Fruit fly (Drosophila melanogaster) whole organism, prepupa: ENCODE data around the gene Sys1.
A peak's percentile ranks its signal among the peaks of the same experiment; 100 is the strongest.

Source experiments
- Blimp-1 ChIP-seq: fragments of 200-800 bp; sonication (Bioruptor generic); optimal IDR thresholded peaks from 3 replicates; lab custom pipeline; 2017; ENCODE audit warnings: missing biosample characterization, missing genetic modification characterization, mild to moderate bottlenecking, moderate library complexity, missing genetic modification reagents
- CG10669 ChIP-seq: fragments of 200-800 bp; sonication (Bioruptor generic); optimal IDR thresholded peaks from 3 replicates; lab custom pipeline; 2018; ENCODE audit warnings: missing biosample characterization, mild to moderate bottlenecking, missing genetic modification characterization, moderate library complexity
- CG11294 ChIP-seq: fragments of 200-800 bp; sonication (Bioruptor generic); IDR thresholded peaks from 2 replicates; pipeline ENCODE4 v1.3.6; 2022; ENCODE audit warnings: missing biosample characterization, missing genetic modification characterization
- CG11762 ChIP-seq: fragments of 200-800 bp; sonication (Bioruptor generic); optimal IDR thresholded peaks from 3 replicates; lab custom pipeline; 2016; ENCODE audit warnings: missing biosample characterization, missing genetic modification characterization; ENCODE audit not compliant: insufficient read depth
- CG11902 ChIP-seq: fragments of 200-800 bp; sonication (Bioruptor generic); optimal IDR thresholded peaks from 3 replicates; lab custom pipeline; 2016; ENCODE audit warnings: missing biosample characterization, missing genetic modification characterization
- CG16779 ChIP-seq: fragments of 200-800 bp; sonication (Bioruptor generic); optimal IDR thresholded peaks from 3 replicates; lab custom pipeline; 2017; ENCODE audit warnings: missing biosample characterization, mild to moderate bottlenecking, missing genetic modification characterization
- CG3032 ChIP-seq: fragments of 200-800 bp; optimal IDR thresholded peaks from 2 replicates; lab custom pipeline; 2019; ENCODE audit warnings: missing biosample characterization, mild to moderate bottlenecking, missing genetic modification characterization, moderate library complexity
- CG32006 ChIP-seq: fragments of 200-800 bp; sonication (Bioruptor generic); optimal IDR thresholded peaks from 3 replicates; lab custom pipeline; 2017; ENCODE audit warnings: missing biosample characterization, mild to moderate bottlenecking, missing genetic modification characterization
- CG3919 ChIP-seq: fragments of 200-800 bp; sonication (Bioruptor generic); optimal IDR thresholded peaks from 3 replicates; lab custom pipeline; 2016; ENCODE audit warnings: missing biosample characterization, missing genetic modification characterization
- CG4318 ChIP-seq: fragments of 200-800 bp; sonication (Bioruptor generic); optimal IDR thresholded peaks from 3 replicates; lab custom pipeline; 2017; ENCODE audit warnings: missing biosample characterization, mild to moderate bottlenecking, missing genetic modification characterization
- CG6163 ChIP-seq: fragments of 200-800 bp; sonication (Bioruptor generic); IDR thresholded peaks from 3 replicates; pipeline ENCODE4 v1.3.6; 2022; ENCODE audit warnings: missing biosample characterization, missing genetic modification characterization
- CG6808 ChIP-seq: fragments of 200-800 bp; sonication (Bioruptor generic); optimal IDR thresholded peaks from 3 replicates; lab custom pipeline; 2017; ENCODE audit warnings: missing biosample characterization, missing genetic modification characterization, mild to moderate bottlenecking, moderate library complexity, missing genetic modification reagents
- CG8319 ChIP-seq: fragments of 200-800 bp; sonication (Bioruptor generic); optimal IDR thresholded peaks from 3 replicates; lab custom pipeline; 2016; ENCODE audit warnings: missing biosample characterization, missing genetic modification characterization
- CG8632 ChIP-seq: fragments of 200-800 bp; sonication (Bioruptor generic); optimal IDR thresholded peaks from 3 replicates; lab custom pipeline; 2016; ENCODE audit warnings: missing biosample characterization, missing genetic modification characterization
- CG9139 ChIP-seq: fragments of 200-800 bp; sonication (Bioruptor generic); optimal IDR thresholded peaks from 3 replicates; lab custom pipeline; 2017; ENCODE audit warnings: missing biosample characterization, mild to moderate bottlenecking, missing genetic modification characterization
- Eip75B ChIP-seq: fragments of 200-800 bp; sonication (Bioruptor generic); optimal IDR thresholded peaks from 3 replicates; lab custom pipeline; 2016; ENCODE audit warnings: missing biosample characterization, missing genetic modification characterization
- Eip78C ChIP-seq: fragments of 200-800 bp; sonication (Bioruptor generic); peaks from one replicate; lab custom pipeline; 2016; ENCODE audit warnings: missing biosample characterization, missing genetic modification characterization
- Eip93F ChIP-seq: fragments of 200-800 bp; sonication (Bioruptor generic); optimal IDR thresholded peaks from 2 replicates; lab custom pipeline; 2016; ENCODE audit warnings: missing biosample characterization, mild to moderate bottlenecking, missing genetic modification characterization
- Ets21C ChIP-seq: fragments of 200-800 bp; sonication (Bioruptor generic); optimal IDR thresholded peaks from 3 replicates; lab custom pipeline; 2016; ENCODE audit warnings: missing biosample characterization, missing genetic modification characterization
- Ets96B ChIP-seq: fragments of 200-800 bp; optimal IDR thresholded peaks from 2 replicates; lab custom pipeline; 2019; ENCODE audit warnings: missing biosample characterization, mild to moderate bottlenecking, missing genetic modification characterization, moderate library complexity
- Gug ChIP-seq: fragments of 200-800 bp; sonication (Bioruptor generic); IDR thresholded peaks from 2 replicates; pipeline ENCODE4 v1.3.6; 2022; ENCODE audit warnings: missing biosample characterization, missing genetic modification characterization
- Hr39 ChIP-seq: fragments of 200-800 bp; sonication (Bioruptor generic); optimal IDR thresholded peaks from 2 replicates; lab custom pipeline; 2016; ENCODE audit warnings: missing biosample characterization, missing genetic modification characterization
- Hr4 ChIP-seq: fragments of 200-800 bp; sonication (Bioruptor generic); optimal IDR thresholded peaks from 3 replicates; lab custom pipeline; 2016; ENCODE audit warnings: missing biosample characterization, missing genetic modification characterization
- Lpt ChIP-seq: fragments of 200-800 bp; sonication (Bioruptor generic); optimal IDR thresholded peaks from 3 replicates; lab custom pipeline; 2016; ENCODE audit warnings: missing biosample characterization, missing genetic modification characterization
- OdsH ChIP-seq: fragments of 200-800 bp; sonication (Bioruptor generic); optimal IDR thresholded peaks from 3 replicates; lab custom pipeline; 2016; ENCODE audit warnings: missing biosample characterization, missing genetic modification characterization
- Sox15 ChIP-seq: fragments of 200-800 bp; sonication (Bioruptor generic); optimal IDR thresholded peaks from 3 replicates; lab custom pipeline; 2016; ENCODE audit warnings: missing biosample characterization, missing genetic modification characterization
- achi ChIP-seq: fragments of 200-800 bp; sonication (Bioruptor generic); optimal IDR thresholded peaks from 3 replicates; lab custom pipeline; 2016; ENCODE audit warnings: missing biosample characterization, missing genetic modification characterization
- acj6 ChIP-seq: fragments of 200-800 bp; sonication (Bioruptor generic); optimal IDR thresholded peaks from 3 replicates; lab custom pipeline; 2016; ENCODE audit warnings: missing biosample characterization, missing genetic modification characterization
- dac ChIP-seq: fragments of 200-800 bp; sonication (Bioruptor generic); optimal IDR thresholded peaks from 2 replicates; lab custom pipeline; 2017; ENCODE audit warnings: missing biosample characterization, mild to moderate bottlenecking, missing genetic modification characterization
- dsx ChIP-seq: fragments of 200-800 bp; optimal IDR thresholded peaks from 3 replicates; lab custom pipeline; 2019; ENCODE audit warnings: missing biosample characterization, mild to moderate bottlenecking, missing genetic modification characterization, moderate library complexity; ENCODE audit not compliant: poor library complexity, severe bottlenecking
- esn ChIP-seq: fragments of 200-800 bp; sonication (Bioruptor generic); optimal IDR thresholded peaks from 2 replicates; lab custom pipeline; 2016; ENCODE audit warnings: missing biosample characterization, mild to moderate bottlenecking, missing genetic modification characterization, moderate library complexity
- fd59A ChIP-seq: fragments of 200-800 bp; sonication (Bioruptor generic); optimal IDR thresholded peaks from 2 replicates; lab custom pipeline; 2017; ENCODE audit warnings: missing biosample characterization, mild to moderate bottlenecking, missing genetic modification characterization, missing genetic modification reagents
- pdm3 ChIP-seq: fragments of 200-800 bp; sonication (Bioruptor generic); optimal IDR thresholded peaks from 3 replicates; lab custom pipeline; 2016; ENCODE audit warnings: missing biosample characterization, missing genetic modification characterization
- salr ChIP-seq, 2 experiments: fragments of 200-800 bp; sonication (Bioruptor generic); optimal IDR thresholded peaks; 3 replicates each; lab custom pipeline; 2016 to 2018; ENCODE audit warnings: missing biosample characterization in 2 of 2, missing genetic modification characterization in 2 of 2, mild to moderate bottlenecking in 1 of 2
- spab ChIP-seq: fragments of 200-800 bp; sonication (Bioruptor generic); optimal IDR thresholded peaks from 2 replicates; lab custom pipeline; 2017; ENCODE audit warnings: missing biosample characterization, mild to moderate bottlenecking, missing genetic modification characterization, missing genetic modification reagents
- ss ChIP-seq, 2 experiments: fragments of 200-800 bp; sonication (Bioruptor generic); optimal IDR thresholded peaks; 2 replicates in 1 of 2; 3 replicates in 1 of 2; lab custom pipeline; 2017 to 2018; ENCODE audit warnings: mild to moderate bottlenecking in 2 of 2, missing biosample characterization in 2 of 2, missing genetic modification characterization in 2 of 2, moderate library complexity in 1 of 2
- svp ChIP-seq: fragments of 200-800 bp; sonication (Bioruptor generic); peaks from one replicate; lab custom pipeline; 2016; ENCODE audit warnings: missing biosample characterization, missing genetic modification characterization
- vri ChIP-seq: fragments of 200-800 bp; sonication (Bioruptor generic); optimal IDR thresholded peaks from 3 replicates; lab custom pipeline; 2016; ENCODE audit warnings: missing biosample characterization, mild to moderate bottlenecking, missing genetic modification characterization

The Sys1 gene

dm6 chr3R:8663668-8664283 is 11.2 kb downstream of the Sys1 start, which contains the start of gene CG8032 (continued):
- TF ChIP-seq pdm3 (GFP tag; lab: Kevin White, UChicago) (peak; percentile 61), salr (GFP tag; optimal IDR thresholded peaks at IDR 0.05; lab: Kevin White, UChicago) (peak in 1 of 2 experiments; percentile 14), CG16779 (tag; lab: Kevin White, UChicago) (no peak), acj6 (GFP tag; lab: Kevin White, UChicago) (peak; percentile 27), CG10669 (no peak), Eip75B (peak; percentile 63), CG8632 (GFP tag; lab: Kevin White, UChicago) (no peak), Eip78C (peak; percentile 62)

dm6 chr3R:8664699-8665340 is 12.2 kb downstream of the Sys1 start:
- TF ChIP-seq vri (GFP tag; lab: Kevin White, UChicago), result peak; percentile 84
- no peak for TF ChIP-seq dsx (GFP tag; lab: Kevin White, UChicago)

dm6 chr3R:8667568-8667967 is 14.9 kb downstream of the Sys1 start, which contains the start of gene CG8036:
Gene CG8036, plus strand, starts transcription at chr3R:8667868.
- TF ChIP-seq CG9139 (GFP tag; lab: Kevin White, UChicago) (no peak), CG11294 (no peak), CG6808 (GFP tag; lab: Kevin White, UChicago) (no peak), CG3032 (no peak), CG8319 (no peak), ss (GFP tag; optimal IDR thresholded peaks at IDR 0.05; lab: Kevin White, UChicago) (no peak)

- TF ChIP-seq fd59A (GFP tag; lab: Kevin White, UChicago), result no peak
- TF ChIP-seq Sox15, result no peak
- TF ChIP-seq vri (GFP tag; lab: Kevin White, UChicago), result peak; percentile 81
- TF ChIP-seq svp, result peak; percentile 63
- TF ChIP-seq Eip93F (GFP tag; lab: Kevin White, UChicago), result peak; percentile 3
- no peak for TF ChIP-seq spab (GFP tag; lab: Kevin White, UChicago)
- no peak for TF ChIP-seq achi (GFP tag; lab: Kevin White, UChicago)
- TF ChIP-seq Eip78C, result peak; percentile 65
Observed at dm6 chr3R:8668024-8668856, 15.6 kb downstream of the Sys1 start.

dm6 chr3R:8669029-8669707 is 16.5 kb downstream of the Sys1 start:
- TF ChIP-seq pdm3 (GFP tag; lab: Kevin White, UChicago), result peak; percentile 98
- TF ChIP-seq Ets21C (GFP tag; lab: Kevin White, UChicago), result peak; percentile 94
- peak; percentile 96 for TF ChIP-seq Hr39 (GFP tag; lab: Kevin White, UChicago)
- peak; percentile 95 for TF ChIP-seq CG11762 (GFP tag; lab: Kevin White, UChicago)
- peak; percentile 99 for TF ChIP-seq Hr4 (GFP tag; lab: Kevin White, UChicago)
- TF ChIP-seq Gug, result peak; percentile 96
- peak; percentile 88 for TF ChIP-seq Blimp-1 (GFP tag; lab: Kevin White, UChicago)
- peak; percentile 90 for TF ChIP-seq CG11902 (GFP tag; lab: Kevin White, UChicago)
- TF ChIP-seq CG4318, result peak; percentile 96
- peak; percentile 98 for TF ChIP-seq Lpt (GFP tag; lab: Kevin White, UChicago)
- peak; percentile 94 for TF ChIP-seq dac
- TF ChIP-seq Ets96B, result peak; percentile 99
- TF ChIP-seq OdsH (GFP tag; lab: Kevin White, UChicago), result peak; percentile 98
- TF ChIP-seq CG11294, result peak; percentile 94
- peak; percentile 97 for TF ChIP-seq spab (GFP tag; lab: Kevin White, UChicago)
- TF ChIP-seq acj6 (GFP tag; lab: Kevin White, UChicago), result peak; percentile 98
- TF ChIP-seq CG32006, result peak; percentile 98
- TF ChIP-seq esn (GFP tag; lab: Kevin White, UChicago), result peak; percentile 99
- peak; percentile 99 for TF ChIP-seq CG3919
- TF ChIP-seq CG6163 (GFP tag; lab: Robert Waterston, UW), result peak; percentile 99
- peak; percentile 97 for TF ChIP-seq CG3032
- TF ChIP-seq CG8632 (GFP tag; lab: Kevin White, UChicago), result peak; percentile 97
